Worm (Caenorhabditis elegans): ENCODE data around the gene ZK1240.9.
A peak's percentile ranks its signal among the peaks of the same experiment; 100 is the strongest.

The ZK1240.9 gene

DNA sequence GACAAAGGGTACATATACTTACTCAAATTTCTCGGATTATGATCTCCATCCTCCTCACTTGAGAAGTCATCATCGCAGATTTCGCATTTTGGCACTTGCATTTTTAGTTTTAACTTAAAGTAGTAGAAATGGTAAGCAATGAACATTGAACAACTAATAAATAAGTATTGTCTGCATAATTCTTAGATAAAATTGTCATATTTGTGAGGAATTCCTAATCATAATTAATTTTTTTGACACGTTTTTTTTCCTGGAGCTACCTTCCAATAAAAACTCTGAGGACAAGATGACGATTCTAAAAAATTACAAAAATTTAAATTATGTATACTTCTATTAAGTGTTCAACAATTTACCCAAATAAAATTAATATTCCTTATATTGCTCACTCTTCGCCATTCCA, 5.2 kb upstream of the ZK1240.9 start, which contains the start of the genes trim-21 and B0281.1:
Gene trim-21 (minus strand): TSS at position 101 of the 400 bp plus-strand sequence.
Gene B0281.1 (plus strand): TSS at position 321 of the 400 bp plus-strand sequence.
- TF ChIP-seq ztf-6 (GFP tag; IDR thresholded peaks at IDR 0.05) = no peak
- TF ChIP-seq let-607 (tag; optimal IDR thresholded peaks at IDR 0.05) = no peak
- TF ChIP-seq hsf-1 (GFP tag; IDR thresholded peaks at IDR 0.05) = no peak
- no peak for TF ChIP-seq snpc-4 (GFP tag; optimal IDR thresholded peaks at IDR 0.05)
- no peak for TF ChIP-seq snpc-4 (tag; optimal IDR thresholded peaks at IDR 0.05)
- no peak for TF ChIP-seq F49E8.2 (tag; optimal IDR thresholded peaks at IDR 0.05; ENCODE audit: insufficient read depth)
- TF ChIP-seq atf-7 (tag; optimal IDR thresholded peaks at IDR 0.05) = no peak
- TF ChIP-seq ceh-40 (GFP tag; IDR thresholded peaks at IDR 0.05) = no peak
- no peak for TF ChIP-seq K11D2.4 (GFP tag; IDR thresholded peaks at IDR 0.05)
- no peak for TF ChIP-seq madf-10 (tag; optimal IDR thresholded peaks at IDR 0.05)
- no peak for TF ChIP-seq ceh-27 (GFP tag; optimal IDR thresholded peaks at IDR 0.05)
- TF ChIP-seq aptf-3 (GFP tag; IDR thresholded peaks at IDR 0.05) = no peak
- no peak for TF ChIP-seq C17E4.6 (GFP tag; IDR thresholded peaks at IDR 0.05)

DNA sequence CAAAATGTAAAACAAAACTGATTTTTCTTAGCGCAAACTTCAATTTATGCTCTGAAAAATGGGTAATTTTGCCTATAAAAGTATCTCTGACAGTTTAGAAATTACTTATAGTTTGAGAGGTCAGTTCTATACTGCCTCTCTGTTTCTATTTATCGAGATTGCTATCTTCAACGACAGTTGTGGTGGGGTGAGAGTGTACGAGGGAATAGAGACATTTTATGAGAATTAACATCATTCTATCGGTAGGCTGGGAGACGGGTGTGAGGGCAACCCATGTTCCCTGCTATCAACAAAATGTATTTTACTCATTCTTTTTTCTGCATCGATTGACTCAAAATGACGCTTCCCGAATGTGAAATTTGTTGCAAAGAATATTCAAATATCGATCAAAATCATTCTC, 2.1 kb downstream of the ZK1240.9 start, which contains the start of gene ZK1240.3:
Gene ZK1240.3 (plus strand): TSS at position 238 of the 400 bp plus-strand sequence.
- peak; percentile 93 for TF ChIP-seq nhr-80 (tag; optimal IDR thresholded peaks at IDR 0.05)
- no peak for TF ChIP-seq ztf-28 (GFP tag; IDR thresholded peaks at IDR 0.05)
- TF ChIP-seq rec-8 (tag; optimal IDR thresholded peaks at IDR 0.05) = no peak
- no peak for TF ChIP-seq zim-3 (tag; optimal IDR thresholded peaks at IDR 0.05)
- no peak for TF ChIP-seq lin-26 (GFP tag; IDR thresholded peaks at IDR 0.05)
- no peak for TF ChIP-seq nhr-179 (tag; optimal IDR thresholded peaks at IDR 0.05)
- peak; percentile 50 for TF ChIP-seq dox-1 (GFP tag; IDR thresholded peaks at IDR 0.05)
- TF ChIP-seq B0261.1 (tag; optimal IDR thresholded peaks at IDR 0.05) = no peak
- peak; percentile 64 for TF ChIP-seq ets-4 (GFP tag; optimal IDR thresholded peaks at IDR 0.05)
- no peak for TF ChIP-seq Y79H2A.3 (GFP tag; conservative IDR thresholded peaks at IDR 0.05)
- no peak for TF ChIP-seq hlh-12 (tag; optimal IDR thresholded peaks at IDR 0.05)
- no peak for TF ChIP-seq attf-3 (GFP tag; conservative IDR thresholded peaks at IDR 0.05)

DNA sequence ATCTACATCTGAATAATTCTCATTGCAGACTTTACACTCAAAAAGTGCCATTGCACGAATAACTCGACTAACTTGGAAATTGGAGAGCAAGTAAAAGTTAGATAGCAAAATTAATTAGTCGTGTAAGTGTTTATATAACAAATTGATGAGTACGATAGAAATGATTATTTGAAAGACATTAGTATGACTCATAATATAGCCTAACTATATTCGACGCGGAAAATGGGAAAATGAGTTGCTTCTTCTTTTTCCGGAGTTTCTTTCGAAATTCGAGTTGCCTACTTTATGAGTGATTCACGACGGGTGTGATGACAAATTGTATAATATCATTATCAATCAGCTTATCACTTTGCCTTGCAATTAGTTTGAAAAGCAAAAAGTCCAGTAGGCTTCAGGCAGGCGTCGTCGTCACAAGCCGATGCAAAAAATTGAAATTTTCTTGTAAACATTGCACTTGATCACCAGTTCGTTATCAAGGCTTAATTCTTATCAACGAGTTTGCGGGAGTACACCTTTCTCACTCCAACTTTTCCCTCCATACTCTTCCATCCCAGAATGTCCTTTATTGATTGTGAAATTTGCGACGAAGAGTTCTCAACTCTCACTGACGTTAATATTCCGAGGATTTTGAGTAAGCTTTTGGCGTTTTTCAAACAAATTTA, 5.0 kb downstream of the ZK1240.9 start, which contains the start of the genes ZK1240.6 and ZK1240.2:
Gene ZK1240.6 (minus strand): TSS at position 51 of the 662 bp plus-strand sequence.
Gene ZK1240.2 (plus strand): TSS at position 520 of the 662 bp plus-strand sequence.
- TF ChIP-seq attf-5 (GFP tag; optimal IDR thresholded peaks at IDR 0.05) (no peak), Y53G8AR.9 (GFP tag; conservative IDR thresholded peaks at IDR 0.05) (no peak), hmg-1.2 (GFP tag; IDR thresholded peaks at IDR 0.05) (no peak), rcor-1 (GFP tag; IDR thresholded peaks at IDR 0.05) (no peak), ztf-28 (GFP tag; IDR thresholded peaks at IDR 0.05) (no peak), nhr-80 (tag; optimal IDR thresholded peaks at IDR 0.05) (peak; percentile 85), K12H6.12 (tag; optimal IDR thresholded peaks at IDR 0.05) (no peak), egl-44 (GFP tag; IDR thresholded peaks at IDR 0.05) (no peak), dpl-1 (GFP tag; optimal IDR thresholded peaks at IDR 0.05) (no peak), ets-4 (GFP tag; optimal IDR thresholded peaks at IDR 0.05) (peak; percentile 58), bed-1 (GFP tag; IDR thresholded peaks at IDR 0.05) (no peak), ztf-26 (tag; optimal IDR thresholded peaks at IDR 0.05) (no peak), ceh-27 (GFP tag; optimal IDR thresholded peaks at IDR 0.05) (no peak)

All from whole organism, young adult.